Worm (Caenorhabditis elegans): Measurements from ENCODE around the gene otub-3.

ce11 chrIV:8758620-8759019 is 30.6 kb downstream of the otub-3 start:
- TF ChIP-seq pqm-1 (tag; optimal IDR thresholded peaks at IDR 0.05) (no peak), ama-1 (optimal IDR thresholded peaks at IDR 0.05) (no peak)
